Fruit fly (Drosophila melanogaster) whole organism, prepupa: Measurements from ENCODE around the gene Pif1B.
A peak's percentile ranks its signal among the peaks of the same experiment; 100 is the strongest.

ENCODE experiments used
- Blimp-1 ChIP-seq: fragments of 200-800 bp; sonication (Bioruptor generic); optimal IDR thresholded peaks from 3 replicates; lab custom pipeline; 2017; ENCODE audit warnings: missing biosample characterization, missing genetic modification characterization, mild to moderate bottlenecking, moderate library complexity, missing genetic modification reagents
- CG10669 ChIP-seq: fragments of 200-800 bp; sonication (Bioruptor generic); optimal IDR thresholded peaks from 3 replicates; lab custom pipeline; 2018; ENCODE audit warnings: missing biosample characterization, mild to moderate bottlenecking, missing genetic modification characterization, moderate library complexity
- CG11294 ChIP-seq: fragments of 200-800 bp; sonication (Bioruptor generic); IDR thresholded peaks from 2 replicates; pipeline ENCODE4 v1.3.6; 2022; ENCODE audit warnings: missing biosample characterization, missing genetic modification characterization
- CG11762 ChIP-seq: fragments of 200-800 bp; sonication (Bioruptor generic); optimal IDR thresholded peaks from 3 replicates; lab custom pipeline; 2016; ENCODE audit warnings: missing biosample characterization, missing genetic modification characterization; ENCODE audit not compliant: insufficient read depth
- CG1621 ChIP-seq: fragments of 200-800 bp; sonication (Bioruptor generic); optimal IDR thresholded peaks from 3 replicates; lab custom pipeline; 2018; ENCODE audit warnings: missing biosample characterization, mild to moderate bottlenecking, missing genetic modification characterization
- CG16779 ChIP-seq: fragments of 200-800 bp; sonication (Bioruptor generic); optimal IDR thresholded peaks from 3 replicates; lab custom pipeline; 2017; ENCODE audit warnings: missing biosample characterization, mild to moderate bottlenecking, missing genetic modification characterization
- CG3032 ChIP-seq: fragments of 200-800 bp; optimal IDR thresholded peaks from 2 replicates; lab custom pipeline; 2019; ENCODE audit warnings: missing biosample characterization, mild to moderate bottlenecking, missing genetic modification characterization, moderate library complexity
- CG32006 ChIP-seq: fragments of 200-800 bp; sonication (Bioruptor generic); optimal IDR thresholded peaks from 3 replicates; lab custom pipeline; 2017; ENCODE audit warnings: missing biosample characterization, mild to moderate bottlenecking, missing genetic modification characterization
- CG3919 ChIP-seq: fragments of 200-800 bp; sonication (Bioruptor generic); optimal IDR thresholded peaks from 3 replicates; lab custom pipeline; 2016; ENCODE audit warnings: missing biosample characterization, missing genetic modification characterization
- CG6163 ChIP-seq: fragments of 200-800 bp; sonication (Bioruptor generic); IDR thresholded peaks from 3 replicates; pipeline ENCODE4 v1.3.6; 2022; ENCODE audit warnings: missing biosample characterization, missing genetic modification characterization
- CG6276 ChIP-seq: fragments of 200-800 bp; sonication (Bioruptor generic); optimal IDR thresholded peaks from 2 replicates; lab custom pipeline; 2017; ENCODE audit warnings: missing biosample characterization, mild to moderate bottlenecking, missing genetic modification characterization
- CG6792 ChIP-seq: fragments of 200-800 bp; sonication (Bioruptor generic); optimal IDR thresholded peaks from 3 replicates; lab custom pipeline; 2016; ENCODE audit warnings: missing biosample characterization, missing genetic modification characterization
- CG6854 ChIP-seq: fragments of 200-800 bp; sonication (Bioruptor generic); optimal IDR thresholded peaks from 2 replicates; lab custom pipeline; 2017; ENCODE audit warnings: missing biosample characterization, mild to moderate bottlenecking, missing genetic modification characterization
- CG7368 ChIP-seq: fragments of 200-800 bp; sonication (Bioruptor generic); optimal IDR thresholded peaks from 3 replicates; lab custom pipeline; 2016; ENCODE audit warnings: missing biosample characterization, missing genetic modification characterization
- CG8119 ChIP-seq: fragments of 200-800 bp; sonication (Bioruptor generic); IDR thresholded peaks from 3 replicates; pipeline ENCODE4 v1.3.6; 2022; ENCODE audit warnings: missing biosample characterization, missing genetic modification characterization
- Eip78C ChIP-seq: fragments of 200-800 bp; sonication (Bioruptor generic); peaks from one replicate; lab custom pipeline; 2016; ENCODE audit warnings: missing biosample characterization, missing genetic modification characterization
- Eip93F ChIP-seq: fragments of 200-800 bp; sonication (Bioruptor generic); optimal IDR thresholded peaks from 2 replicates; lab custom pipeline; 2016; ENCODE audit warnings: missing biosample characterization, mild to moderate bottlenecking, missing genetic modification characterization
- Ets21C ChIP-seq: fragments of 200-800 bp; sonication (Bioruptor generic); optimal IDR thresholded peaks from 3 replicates; lab custom pipeline; 2016; ENCODE audit warnings: missing biosample characterization, missing genetic modification characterization
- Gug ChIP-seq: fragments of 200-800 bp; sonication (Bioruptor generic); IDR thresholded peaks from 2 replicates; pipeline ENCODE4 v1.3.6; 2022; ENCODE audit warnings: missing biosample characterization, missing genetic modification characterization
- Hr38 ChIP-seq: sonication (Bioruptor generic); optimal IDR thresholded peaks from 2 replicates; lab custom pipeline; 2016; ENCODE audit warnings: missing biosample characterization, missing genetic modification characterization
- Hr4 ChIP-seq: fragments of 200-800 bp; sonication (Bioruptor generic); optimal IDR thresholded peaks from 3 replicates; lab custom pipeline; 2016; ENCODE audit warnings: missing biosample characterization, missing genetic modification characterization
- Lpt ChIP-seq: fragments of 200-800 bp; sonication (Bioruptor generic); optimal IDR thresholded peaks from 3 replicates; lab custom pipeline; 2016; ENCODE audit warnings: missing biosample characterization, missing genetic modification characterization
- Sox102F ChIP-seq: fragments of 200-800 bp; sonication (Bioruptor generic); optimal IDR thresholded peaks from 2 replicates; lab custom pipeline; 2016; ENCODE audit warnings: missing biosample characterization, mild to moderate bottlenecking, missing genetic modification characterization
- Sox15 ChIP-seq: fragments of 200-800 bp; sonication (Bioruptor generic); optimal IDR thresholded peaks from 3 replicates; lab custom pipeline; 2016; ENCODE audit warnings: missing biosample characterization, missing genetic modification characterization
- acj6 ChIP-seq: fragments of 200-800 bp; sonication (Bioruptor generic); optimal IDR thresholded peaks from 3 replicates; lab custom pipeline; 2016; ENCODE audit warnings: missing biosample characterization, missing genetic modification characterization
- cyc ChIP-seq: fragments of 200-800 bp; sonication (Bioruptor generic); optimal IDR thresholded peaks from 3 replicates; lab custom pipeline; 2016; ENCODE audit warnings: missing biosample characterization, missing genetic modification characterization
- dac ChIP-seq: fragments of 200-800 bp; sonication (Bioruptor generic); optimal IDR thresholded peaks from 2 replicates; lab custom pipeline; 2017; ENCODE audit warnings: missing biosample characterization, mild to moderate bottlenecking, missing genetic modification characterization
- dsx ChIP-seq: fragments of 200-800 bp; optimal IDR thresholded peaks from 3 replicates; lab custom pipeline; 2019; ENCODE audit warnings: missing biosample characterization, mild to moderate bottlenecking, missing genetic modification characterization, moderate library complexity; ENCODE audit not compliant: poor library complexity, severe bottlenecking
- eg ChIP-seq: fragments of 200-800 bp; sonication (Bioruptor generic); IDR thresholded peaks from 3 replicates; pipeline ENCODE4 v1.3.6; 2022; ENCODE audit warnings: missing biosample characterization, missing genetic modification characterization
- esn ChIP-seq: fragments of 200-800 bp; sonication (Bioruptor generic); optimal IDR thresholded peaks from 2 replicates; lab custom pipeline; 2016; ENCODE audit warnings: missing biosample characterization, mild to moderate bottlenecking, missing genetic modification characterization, moderate library complexity
- fd59A ChIP-seq: fragments of 200-800 bp; sonication (Bioruptor generic); optimal IDR thresholded peaks from 2 replicates; lab custom pipeline; 2017; ENCODE audit warnings: missing biosample characterization, mild to moderate bottlenecking, missing genetic modification characterization, missing genetic modification reagents
- fd85E ChIP-seq: fragments of 200-800 bp; sonication (Bioruptor generic); optimal IDR thresholded peaks from 3 replicates; lab custom pipeline; 2016; ENCODE audit warnings: missing biosample characterization, missing genetic modification characterization
- fkh ChIP-seq: fragments of 200-800 bp; sonication (Bioruptor generic); optimal IDR thresholded peaks from 3 replicates; lab custom pipeline; 2017; ENCODE audit warnings: missing biosample characterization, mild to moderate bottlenecking, missing genetic modification characterization, moderate library complexity
- lz ChIP-seq: fragments of 200-800 bp; sonication (Bioruptor generic); optimal IDR thresholded peaks from 3 replicates; lab custom pipeline; 2016; ENCODE audit warnings: missing biosample characterization, missing genetic modification characterization
- net ChIP-seq: fragments of 200-800 bp; sonication (Bioruptor generic); optimal IDR thresholded peaks from 3 replicates; lab custom pipeline; 2016; ENCODE audit warnings: missing biosample characterization, missing genetic modification characterization
- pdm3 ChIP-seq: fragments of 200-800 bp; sonication (Bioruptor generic); optimal IDR thresholded peaks from 3 replicates; lab custom pipeline; 2016; ENCODE audit warnings: missing biosample characterization, missing genetic modification characterization
- spab ChIP-seq: fragments of 200-800 bp; sonication (Bioruptor generic); optimal IDR thresholded peaks from 2 replicates; lab custom pipeline; 2017; ENCODE audit warnings: missing biosample characterization, mild to moderate bottlenecking, missing genetic modification characterization, missing genetic modification reagents
- svp ChIP-seq: fragments of 200-800 bp; sonication (Bioruptor generic); peaks from one replicate; lab custom pipeline; 2016; ENCODE audit warnings: missing biosample characterization, missing genetic modification characterization
- vri ChIP-seq: fragments of 200-800 bp; sonication (Bioruptor generic); optimal IDR thresholded peaks from 3 replicates; lab custom pipeline; 2016; ENCODE audit warnings: missing biosample characterization, mild to moderate bottlenecking, missing genetic modification characterization

The Pif1B gene

dm6 chr3R:8846154-8846648, 45.2 kb upstream of the Pif1B start (continued):
- peak; percentile 56 for TF ChIP-seq CG1621 (tag; lab: Kevin White, UChicago)
- TF ChIP-seq Hr38 (GFP tag; lab: Kevin White, UChicago), result no peak
- TF ChIP-seq CG6854, result peak; percentile 74
- peak; percentile 73 for TF ChIP-seq Eip78C (GFP tag; lab: Kevin White, UChicago)
- peak; percentile 39 for TF ChIP-seq Sox102F
- TF ChIP-seq lz (GFP tag; lab: Kevin White, UChicago), result no peak
- no peak for TF ChIP-seq spab (GFP tag; lab: Kevin White, UChicago)
- no peak for TF ChIP-seq CG3032
- TF ChIP-seq Ets21C (GFP tag; lab: Kevin White, UChicago), result no peak
- no peak for TF ChIP-seq CG7368 (GFP tag; lab: Kevin White, UChicago)
- peak; percentile 23 for TF ChIP-seq CG10669
- TF ChIP-seq acj6 (GFP tag; lab: Kevin White, UChicago), result no peak
- TF ChIP-seq svp (GFP tag; lab: Kevin White, UChicago), result no peak
- TF ChIP-seq CG6163 (GFP tag; lab: Robert Waterston, UW), result peak; percentile 80
- TF ChIP-seq Eip93F, result no peak
- no peak for TF ChIP-seq fd59A (GFP tag; lab: Kevin White, UChicago)
- TF ChIP-seq Sox15, result no peak
- TF ChIP-seq Hr4 (GFP tag; lab: Kevin White, UChicago), result no peak
- TF ChIP-seq fkh, result peak; percentile 98
- TF ChIP-seq CG3919 (GFP tag; lab: Kevin White, UChicago), result no peak
- peak; percentile 49 for TF ChIP-seq CG6276 (GFP tag; lab: Kevin White, UChicago)
- TF ChIP-seq CG11762 (GFP tag; lab: Kevin White, UChicago), result no peak
- TF ChIP-seq vri (GFP tag; lab: Kevin White, UChicago), result peak; percentile 33
- peak; percentile 37 for TF ChIP-seq CG6792 (GFP tag; lab: Kevin White, UChicago)
- TF ChIP-seq pdm3 (GFP tag; lab: Kevin White, UChicago), result no peak
- no peak for TF ChIP-seq dsx (GFP tag; lab: Kevin White, UChicago)
- TF ChIP-seq Gug (GFP tag; lab: Robert Waterston, UW), result no peak
- TF ChIP-seq CG32006 (GFP tag; lab: Kevin White, UChicago), result no peak
- peak; percentile 22 for TF ChIP-seq esn (GFP tag; lab: Kevin White, UChicago)
- no peak for TF ChIP-seq dac

dm6 chr3R:8844955-8845354, 44.0 kb upstream of the Pif1B start:
- TF ChIP-seq vri (GFP tag; lab: Kevin White, UChicago), result peak; percentile 64
- TF ChIP-seq net, result no peak
- TF ChIP-seq fkh, result peak; percentile 12

dm6 chr3R:8843942-8844637, 43.1 kb upstream of the Pif1B start:
- no peak for TF ChIP-seq fd59A (GFP tag; lab: Kevin White, UChicago)
- no peak for TF ChIP-seq CG6163 (GFP tag; lab: Robert Waterston, UW)
- TF ChIP-seq CG16779 (tag; lab: Kevin White, UChicago), result no peak
- no peak for TF ChIP-seq CG11294 (GFP tag; lab: Robert Waterston, UW)
- TF ChIP-seq Hr38 (GFP tag; lab: Kevin White, UChicago), result no peak
- TF ChIP-seq CG6276 (GFP tag; lab: Kevin White, UChicago), result no peak
- no peak for TF ChIP-seq vri (GFP tag; lab: Kevin White, UChicago)
- no peak for TF ChIP-seq fd85E (GFP tag; lab: Kevin White, UChicago)
- no peak for TF ChIP-seq eg (GFP tag; lab: Robert Waterston, UW)
- TF ChIP-seq pdm3 (GFP tag; lab: Kevin White, UChicago), result no peak
- no peak for TF ChIP-seq esn (GFP tag; lab: Kevin White, UChicago)
- no peak for TF ChIP-seq Ets21C (GFP tag; lab: Kevin White, UChicago)
- TF ChIP-seq CG8119 (GFP tag; lab: Robert Waterston, UW), result no peak
- TF ChIP-seq Lpt (GFP tag; lab: Kevin White, UChicago), result no peak
- TF ChIP-seq Blimp-1 (GFP tag; lab: Kevin White, UChicago), result no peak
- no peak for TF ChIP-seq CG1621 (tag; lab: Kevin White, UChicago)
- no peak for TF ChIP-seq cyc (GFP tag; lab: Kevin White, UChicago)
